Worm (Caenorhabditis elegans) whole organism, late embryonic: ENCODE measurements around the gene mdt-6.

ENCODE experiments used
- dve-1 ChIP-seq: sonication (generic microtip); optimal IDR thresholded peaks from 2 replicates; lab custom pipeline; 2017; ENCODE audit warnings: antibody characterized with exemption, mild to moderate bottlenecking, missing genetic modification characterization, missing compliant biosample characterization
- lin-11 ChIP-seq: fragments of 200-800 bp; sonication (Bioruptor generic); optimal IDR thresholded peaks from 2 replicates; lab custom pipeline; 2018; ENCODE audit warnings: mild to moderate bottlenecking, missing genetic modification characterization, missing compliant biosample characterization
- nhr-11 ChIP-seq: fragments of 150-350 bp; optimal IDR thresholded peaks from 2 replicates; lab custom pipeline; 2014; ENCODE audit warnings: missing biosample characterization, missing genetic modification characterization
- pha-4 ChIP-seq: fragments of 150-350 bp; optimal IDR thresholded peaks from 2 replicates; lab custom pipeline; 2018; ENCODE audit warnings: missing biosample characterization, missing genetic modification reagents, missing genetic modification characterization
- pqm-1 ChIP-seq: sonication (generic microtip); optimal IDR thresholded peaks from 2 replicates; lab custom pipeline; 2016; ENCODE audit warnings: missing genetic modification characterization, missing compliant biosample characterization
- unc-42 ChIP-seq: sonication (generic microtip); optimal IDR thresholded peaks from 2 replicates; lab custom pipeline; 2016; ENCODE audit warnings: missing genotype, missing genetic modification characterization, missing compliant biosample characterization

- TF ChIP-seq lin-11 (tag; lab: Kevin White, UChicago) (no peak), pha-4 (tag; lab: Kevin White, UChicago) (no peak), pqm-1 (no peak), nhr-11 (tag; lab: Kevin White, UChicago) (no peak), dve-1 (tag; lab: Kevin White, UChicago) (no peak), unc-42 (tag; lab: Kevin White, UChicago) (no peak)
Measured at ce11 chrV:7051133-7051765, 8.2 kb downstream of the mdt-6 start, which contains the start of the genes tofu-2 and spig-1.
